Fruit fly (Drosophila melanogaster): ENCODE results near the gene CG31248.

CG31248 gene

DNA sequence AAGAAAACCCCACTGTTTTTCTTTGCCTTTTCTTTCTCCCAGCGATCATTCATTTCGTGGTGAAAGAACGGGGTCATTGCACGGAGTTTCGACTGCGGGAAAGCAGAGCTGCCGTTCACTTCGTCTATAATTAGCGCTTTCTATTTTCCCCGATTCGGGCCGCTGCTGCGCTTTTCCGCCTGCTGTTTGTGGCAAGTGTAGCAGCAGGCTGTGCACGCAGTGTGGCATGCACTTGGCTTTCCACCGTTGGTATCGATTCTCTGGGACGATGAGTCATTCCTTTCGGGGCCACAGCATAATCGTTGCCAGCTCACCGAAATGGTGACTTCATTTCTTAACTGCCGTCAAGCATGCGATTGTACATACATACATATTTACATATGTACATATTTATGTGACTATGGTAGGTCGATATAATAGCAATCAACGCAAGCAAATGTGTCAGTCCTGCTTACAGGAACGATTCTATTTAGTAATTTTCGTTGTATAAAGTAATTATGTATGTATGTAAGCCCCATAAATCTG lies 40.2 kb upstream of the CG31248 start (continued):
- TF ChIP-seq sna (GFP tag; IDR thresholded peaks at IDR 0.05; ENCODE audit: partially characterized antibody): no peak
- TF ChIP-seq CG32532 (GFP tag; IDR thresholded peaks at IDR 0.05): no peak
- no peak for TF ChIP-seq CG8944 (GFP tag; optimal IDR thresholded peaks at IDR 0.05)
- peak; percentile 6 for TF ChIP-seq zf30C (GFP tag; optimal IDR thresholded peaks at IDR 0.05)
- TF ChIP-seq btn (GFP tag; optimal IDR thresholded peaks at IDR 0.05): no peak
- TF ChIP-seq CG14014 (GFP tag; IDR thresholded peaks at IDR 0.05): no peak
- TF ChIP-seq CG6175 (GFP tag; IDR thresholded peaks at IDR 0.05): peak; percentile 74; the same call in 2 of the 3 replicates
- TF ChIP-seq CG8388 (GFP tag; optimal IDR thresholded peaks at IDR 0.05): no peak
- no peak for TF ChIP-seq Taf1 (GFP tag; IDR thresholded peaks at IDR 0.05)
- no peak for TF ChIP-seq CG3065 (GFP tag; optimal IDR thresholded peaks at IDR 0.05)
- no peak for TF ChIP-seq gro (GFP tag; optimal IDR thresholded peaks at IDR 0.05)
- TF ChIP-seq hkb (optimal IDR thresholded peaks at IDR 0.05): no peak
- 0 out of 2 replicates have a peak, but pooled peaks have one; percentile 32 for TF ChIP-seq hkb (GFP tag; IDR thresholded peaks at IDR 0.05)
- no peak for TF ChIP-seq CG10565 (GFP tag; optimal IDR thresholded peaks at IDR 0.05)
- no peak for TF ChIP-seq CG1024 (GFP tag; IDR thresholded peaks at IDR 0.05)
- TF ChIP-seq pzg (GFP tag; optimal IDR thresholded peaks at IDR 0.05): no peak
- no peak for TF ChIP-seq sim (GFP tag; IDR thresholded peaks at IDR 0.05)
- no peak for TF ChIP-seq CG9609 (GFP tag; optimal IDR thresholded peaks at IDR 0.05)
- TF ChIP-seq HmgD (GFP tag; optimal IDR thresholded peaks at IDR 0.05): no peak
- no peak for TF ChIP-seq CG4424 (GFP tag; optimal IDR thresholded peaks at IDR 0.05)
- TF ChIP-seq hbn (GFP tag; IDR thresholded peaks at IDR 0.05; ENCODE audit: partially characterized antibody): no peak
- TF ChIP-seq Fer1 (GFP tag; optimal IDR thresholded peaks at IDR 0.05): no peak
- 0 out of 3 replicates have a peak, but pooled peaks have one; percentile 4 for TF ChIP-seq CG34224 (GFP tag; IDR thresholded peaks at IDR 0.05; ENCODE audit: partially characterized antibody)
- TF ChIP-seq CG14710 (tag; optimal IDR thresholded peaks at IDR 0.05): no peak
- no peak for TF ChIP-seq CG10147 (GFP tag; optimal IDR thresholded peaks at IDR 0.05)
- TF ChIP-seq CG9932 (GFP tag; IDR thresholded peaks at IDR 0.05): peak; percentile 34; the same call in 1 of the 2 replicates
- TF ChIP-seq CG8765 (GFP tag; IDR thresholded peaks at IDR 0.05): no peak
- no peak for TF ChIP-seq CoRest (tag; optimal IDR thresholded peaks at IDR 0.05)
- no peak for TF ChIP-seq CG17612 (GFP tag; IDR thresholded peaks at IDR 0.05)
- TF ChIP-seq Dbx (GFP tag; IDR thresholded peaks at IDR 0.05): 0 out of 3 replicates have a peak, but pooled peaks have one; percentile 23
- TF ChIP-seq run (tag; optimal IDR thresholded peaks at IDR 0.05): no peak
- TF ChIP-seq CG4282 (GFP tag; optimal IDR thresholded peaks at IDR 0.05): no peak
- TF ChIP-seq CG13424 (tag; optimal IDR thresholded peaks at IDR 0.05): no peak
- TF ChIP-seq PHDP (tag; optimal IDR thresholded peaks at IDR 0.05): no peak
- no peak for TF ChIP-seq CG11093 (GFP tag; IDR thresholded peaks at IDR 0.05)
- TF ChIP-seq fd102C (GFP tag; optimal IDR thresholded peaks at IDR 0.05): no peak
- no peak for TF ChIP-seq CG15479 (GFP tag; optimal IDR thresholded peaks at IDR 0.05)
- no peak for TF ChIP-seq CG10366 (GFP tag; IDR thresholded peaks at IDR 0.05)
- no peak for TF ChIP-seq gsb-n (tag; optimal IDR thresholded peaks at IDR 0.05)
- TF ChIP-seq onecut (GFP tag; IDR thresholded peaks at IDR 0.05): peak; percentile 70
- no peak for TF ChIP-seq CG30020 (tag; optimal IDR thresholded peaks at IDR 0.05)
- TF ChIP-seq CG18619 (GFP tag; optimal IDR thresholded peaks at IDR 0.05): no peak
- no peak for TF ChIP-seq CG1529 (GFP tag; optimal IDR thresholded peaks at IDR 0.05)
- no peak for TF ChIP-seq CG11398 (GFP tag; optimal IDR thresholded peaks at IDR 0.05)
- TF ChIP-seq grn (GFP tag; optimal IDR thresholded peaks at IDR 0.05): no peak
- TF ChIP-seq knrl (GFP tag; IDR thresholded peaks at IDR 0.05; ENCODE audit: partially characterized antibody): 0 out of 3 replicates have a peak, but pooled peaks have one; percentile 18
- no peak for TF ChIP-seq CG12219 (GFP tag; optimal IDR thresholded peaks at IDR 0.05)
- no peak for TF ChIP-seq Dek (tag; optimal IDR thresholded peaks at IDR 0.05)
- peak; percentile 79 for TF ChIP-seq pros (GFP tag; optimal IDR thresholded peaks at IDR 0.05)
- TF ChIP-seq CG4404 (GFP tag; IDR thresholded peaks at IDR 0.05): no peak
- TF ChIP-seq B-H2 (GFP tag; optimal IDR thresholded peaks at IDR 0.05): no peak

Data from whole organism, embryonic.